Fruit fly (Drosophila melanogaster) whole organism, embryonic: ENCODE results near the gene Gbs-70E.

Source experiments
- Awh ChIP-seq: fragments of 200-800 bp; sonication (Bioruptor generic); IDR thresholded peaks from 2 replicates; pipeline ENCODE4, ENCODE4 v1.3.6; 2022; ENCODE audit warnings: missing biosample characterization, missing genetic modification characterization
- CG12391 ChIP-seq: fragments of 200-800 bp; sonication (Bioruptor generic); optimal IDR thresholded peaks from 3 replicates; lab custom pipeline; 2018; ENCODE audit warnings: missing biosample characterization, mild to moderate bottlenecking, missing genetic modification characterization, moderate library complexity
- CG13624 ChIP-seq: fragments of 200-800 bp; sonication (Bioruptor generic); optimal IDR thresholded peaks from 2 replicates; lab custom pipeline; 2016; ENCODE audit warnings: missing biosample characterization, missing genetic modification characterization
- CG14860 ChIP-seq: fragments of 200-800 bp; sonication (Bioruptor generic); IDR thresholded peaks from 3 replicates; pipeline ENCODE4 v1.3.6; 2022; ENCODE audit warnings: missing biosample characterization, missing genetic modification characterization; ENCODE audit not compliant: partially characterized antibody
- CG17361 ChIP-seq: fragments of 200-800 bp; sonication (Bioruptor generic); IDR thresholded peaks from 3 replicates; pipeline ENCODE4 v1.3.6; 2022; ENCODE audit warnings: missing biosample characterization, missing genetic modification characterization
- CG18476 ChIP-seq: fragments of 200-800 bp; sonication (Bioruptor generic); optimal IDR thresholded peaks from 2 replicates; lab custom pipeline; 2016; ENCODE audit warnings: missing biosample characterization, mild to moderate bottlenecking, missing genetic modification characterization
- CG2199 ChIP-seq: fragments of 200-800 bp; sonication (Bioruptor generic); IDR thresholded peaks from 3 replicates; pipeline ENCODE4 v1.3.6; 2022; ENCODE audit warnings: missing biosample characterization, missing genetic modification characterization
- CG2712 ChIP-seq: fragments of 200-800 bp; optimal IDR thresholded peaks from 3 replicates; lab custom pipeline; 2019; ENCODE audit warnings: missing biosample characterization, mild to moderate bottlenecking, missing genetic modification characterization, moderate library complexity
- CG34422 ChIP-seq: fragments of 200-800 bp; sonication (Bioruptor generic); IDR thresholded peaks from 3 replicates; pipeline ENCODE4 v1.3.6; 2022; ENCODE audit warnings: missing biosample characterization, missing genetic modification characterization
- CG4730 ChIP-seq: fragments of 200-800 bp; sonication (Bioruptor generic); IDR thresholded peaks from 2 replicates; pipeline ENCODE4 v1.3.6; 2022; ENCODE audit warnings: missing biosample characterization, missing genetic modification characterization
- D19A ChIP-seq: fragments of 200-800 bp; optimal IDR thresholded peaks from 3 replicates; lab custom pipeline; 2019; ENCODE audit warnings: missing biosample characterization, mild to moderate bottlenecking, missing genetic modification characterization, moderate library complexity
- Elba2 ChIP-seq: fragments of 200-800 bp; sonication (Bioruptor generic); optimal IDR thresholded peaks from 3 replicates; lab custom pipeline; 2016; ENCODE audit warnings: missing biosample characterization, missing genetic modification characterization
- Fer2 ChIP-seq: fragments of 200-800 bp; sonication (Bioruptor generic); optimal IDR thresholded peaks from 2 replicates; lab custom pipeline; 2018; ENCODE audit warnings: missing biosample characterization, mild to moderate bottlenecking, missing genetic modification characterization, moderate library complexity
- HLH4C ChIP-seq: fragments of 200-800 bp; sonication (Bioruptor generic); IDR thresholded peaks from 3 replicates; pipeline ENCODE4 v1.3.6; 2022; ENCODE audit warnings: missing biosample characterization, missing genetic modification characterization; ENCODE audit not compliant: partially characterized antibody
- HLHmδ ChIP-seq: fragments of 200-800 bp; sonication (Bioruptor generic); optimal IDR thresholded peaks from 2 replicates; lab custom pipeline; 2018; ENCODE audit warnings: missing biosample characterization, mild to moderate bottlenecking, missing genetic modification characterization, moderate library complexity
- Hmx ChIP-seq: fragments of 200-800 bp; sonication (Bioruptor generic); optimal IDR thresholded peaks from 2 replicates; lab custom pipeline; 2016; ENCODE audit warnings: missing biosample characterization, missing genetic modification characterization
- Kr ChIP-seq: fragments of 200-800 bp; sonication (Bioruptor generic); optimal IDR thresholded peaks from 2 replicates; lab custom pipeline; 2017; ENCODE audit warnings: missing biosample characterization, mild to moderate bottlenecking, missing genetic modification characterization
- Med ChIP-seq: fragments of 200-800 bp; sonication (Bioruptor generic); peaks from one replicate; lab custom pipeline; 2016; ENCODE audit warnings: missing biosample characterization, missing genetic modification characterization, mild to moderate bottlenecking, inconsistent platforms, moderate library complexity
- NK7.1 ChIP-seq: fragments of 200-800 bp; sonication (Bioruptor generic); optimal IDR thresholded peaks from 3 replicates; lab custom pipeline; 2016; ENCODE audit warnings: missing biosample characterization, missing genetic modification characterization
- Oaz ChIP-seq: fragments of 200-800 bp; sonication (Bioruptor generic); IDR thresholded peaks from 2 replicates; pipeline ENCODE4 v1.3.6; 2022; ENCODE audit warnings: missing biosample characterization, missing genetic modification characterization
- Pdp1 ChIP-seq, 2 experiments: fragments of 200-800 bp; sonication (Bioruptor generic); optimal IDR thresholded peaks; 3 replicates each; lab custom pipeline; 2016; ENCODE audit warnings: missing biosample characterization in 2 of 2, missing genetic modification characterization in 2 of 2, mild to moderate bottlenecking in 1 of 2, moderate library complexity in 1 of 2
- Sry-β ChIP-seq: fragments of 200-800 bp; sonication (Bioruptor generic); optimal IDR thresholded peaks from 2 replicates; lab custom pipeline; 2018; ENCODE audit warnings: missing biosample characterization, mild to moderate bottlenecking, missing genetic modification characterization, moderate library complexity
- abd-A ChIP-seq: fragments of 200-800 bp; sonication (Bioruptor generic); optimal IDR thresholded peaks from 3 replicates; lab custom pipeline; 2019; ENCODE audit warnings: missing biosample characterization, mild to moderate bottlenecking, missing genetic modification characterization, moderate library complexity
- cas ChIP-seq: fragments of 200-800 bp; sonication (Bioruptor generic); IDR thresholded peaks from 2 replicates; pipeline ENCODE4 v1.3.6; 2022; ENCODE audit warnings: missing biosample characterization, missing genetic modification characterization
- cg ChIP-seq: fragments of 200-800 bp; sonication (Bioruptor generic); optimal IDR thresholded peaks from 3 replicates; lab custom pipeline; 2019; ENCODE audit warnings: missing biosample characterization, mild to moderate bottlenecking, missing genetic modification characterization, moderate library complexity
- chm ChIP-seq: fragments of 200-800 bp; sonication (Bioruptor generic); IDR thresholded peaks from 2 replicates; pipeline ENCODE4 v1.3.6; 2022; ENCODE audit warnings: missing biosample characterization, missing genetic modification characterization
- ci ChIP-seq: fragments of 200-800 bp; sonication (Bioruptor generic); IDR thresholded peaks from 3 replicates; pipeline ENCODE4 v1.3.6; 2022; ENCODE audit warnings: missing biosample characterization, missing genetic modification characterization
- crol ChIP-seq: fragments of 200-800 bp; sonication (Bioruptor generic); IDR thresholded peaks from 2 replicates; pipeline ENCODE4 v1.3.6; 2022; ENCODE audit warnings: missing biosample characterization, missing genetic modification characterization
- dimm ChIP-seq: fragments of 200-800 bp; sonication (Bioruptor generic); IDR thresholded peaks from 2 replicates; pipeline ENCODE4 v1.3.6; 2022; ENCODE audit warnings: missing biosample characterization, missing genetic modification characterization
- dmrt11E ChIP-seq: fragments of 200-800 bp; sonication (Bioruptor generic); optimal IDR thresholded peaks from 3 replicates; lab custom pipeline; 2018; ENCODE audit warnings: missing biosample characterization, mild to moderate bottlenecking, missing genetic modification characterization, moderate library complexity
- gcm ChIP-seq: fragments of 200-800 bp; sonication (Bioruptor generic); optimal IDR thresholded peaks from 2 replicates; lab custom pipeline; 2019; ENCODE audit warnings: missing biosample characterization, mild to moderate bottlenecking, missing genetic modification characterization, moderate library complexity
- gcm2 ChIP-seq: fragments of 200-800 bp; sonication (Bioruptor generic); optimal IDR thresholded peaks from 2 replicates; lab custom pipeline; 2016; ENCODE audit warnings: missing biosample characterization, missing genetic modification characterization
- gsb-n ChIP-seq: fragments of 200-800 bp; sonication (Bioruptor generic); optimal IDR thresholded peaks from 3 replicates; lab custom pipeline; 2018; ENCODE audit warnings: missing biosample characterization, mild to moderate bottlenecking, missing genetic modification characterization
- h ChIP-seq: fragments of >200 bp; optimal IDR thresholded peaks from 2 replicates; lab custom pipeline; 2017
- her ChIP-seq: fragments of 200-800 bp; sonication (Bioruptor generic); optimal IDR thresholded peaks from 2 replicates; lab custom pipeline; 2016; ENCODE audit warnings: missing biosample characterization, missing genetic modification characterization
- kni ChIP-seq: fragments of 200-800 bp; sonication (Bioruptor generic); optimal IDR thresholded peaks from 3 replicates; lab custom pipeline; 2017; ENCODE audit warnings: mild to moderate bottlenecking, missing biosample characterization, missing genetic modification reagents, missing genetic modification characterization
- oc ChIP-seq: fragments of 200-800 bp; sonication (Bioruptor generic); optimal IDR thresholded peaks from 2 replicates; lab custom pipeline; 2018; ENCODE audit warnings: missing biosample characterization, mild to moderate bottlenecking, missing genetic modification characterization, moderate library complexity
- pfk ChIP-seq: fragments of 200-800 bp; sonication (Bioruptor generic); optimal IDR thresholded peaks from 2 replicates; lab custom pipeline; 2018; ENCODE audit warnings: missing biosample characterization, mild to moderate bottlenecking, missing genetic modification characterization, moderate library complexity
- pros ChIP-seq: fragments of 200-800 bp; sonication (Bioruptor generic); optimal IDR thresholded peaks from 3 replicates; lab custom pipeline; 2019; ENCODE audit warnings: missing biosample characterization, mild to moderate bottlenecking, missing genetic modification characterization, moderate library complexity
- psq ChIP-seq: fragments of 200-800 bp; sonication (Bioruptor generic); optimal IDR thresholded peaks from 2 replicates; lab custom pipeline; 2017; ENCODE audit warnings: missing biosample characterization, missing genetic modification characterization
- salm ChIP-seq: fragments of 200-800 bp; sonication (Bioruptor generic); optimal IDR thresholded peaks from 2 replicates; lab custom pipeline; 2018; ENCODE audit warnings: missing biosample characterization, mild to moderate bottlenecking, missing genetic modification characterization
- sd ChIP-seq: fragments of 200-800 bp; sonication (Bioruptor generic); optimal IDR thresholded peaks from 3 replicates; lab custom pipeline; 2018; ENCODE audit warnings: missing biosample characterization, mild to moderate bottlenecking, missing genetic modification characterization, moderate library complexity
- sens ChIP-seq: fragments of 200-800 bp; sonication (Bioruptor generic); peaks from one replicate; lab custom pipeline; 2016; ENCODE audit warnings: missing biosample characterization, missing genetic modification characterization
- sna ChIP-seq: fragments of 200-800 bp; sonication (Bioruptor generic); IDR thresholded peaks from 2 replicates; pipeline ENCODE4 v1.3.6; 2022; ENCODE audit warnings: missing biosample characterization, missing genetic modification characterization; ENCODE audit not compliant: partially characterized antibody
- trem ChIP-seq: fragments of 200-800 bp; optimal IDR thresholded peaks from 3 replicates; lab custom pipeline; 2019; ENCODE audit warnings: missing biosample characterization, mild to moderate bottlenecking, missing genetic modification characterization, moderate library complexity
- z ChIP-seq: fragments of 200-800 bp; sonication (Bioruptor generic); IDR thresholded peaks from 3 replicates; pipeline ENCODE4 v1.3.6; 2022; ENCODE audit warnings: missing biosample characterization, missing genetic modification characterization

The Gbs-70E gene

dm6 chr3L:14552925-14553239, 2.1 kb upstream of the Gbs-70E start (continued):
- TF ChIP-seq trem (tag; lab: Kevin White, UChicago) (peak; percentile 24), psq (no peak), CG4730 (GFP tag; lab: Robert Waterston, UW) (no peak)

dm6 chr3L:14552041-14552924, 1.5 kb upstream of the Gbs-70E start:
- TF ChIP-seq sna = 0 out of 2 replicates have a peak, but pooled peaks have one; percentile 37
- peak; percentile 69 for TF ChIP-seq crol (GFP tag; lab: Robert Waterston, UW)
- peak; percentile 95 for TF ChIP-seq CG2199 (GFP tag; lab: Robert Waterston, UW)
- TF ChIP-seq gcm2 = no peak
- TF ChIP-seq Kr (GFP tag; lab: Kevin White, UChicago) = peak; percentile 93
- no peak for TF ChIP-seq pfk (GFP tag; lab: Kevin White, UChicago)
- peak; percentile 35 for TF ChIP-seq salm (tag; lab: Kevin White, UChicago)
- no peak for TF ChIP-seq HLHmδ
- no peak for TF ChIP-seq her (GFP tag; lab: Kevin White, UChicago)
- no peak for TF ChIP-seq CG13624 (GFP tag; lab: Kevin White, UChicago)
- peak; percentile 45; the same call in 1 of the 3 replicates for TF ChIP-seq CG34422
- peak; percentile 14 for TF ChIP-seq dmrt11E
- peak; percentile 36; the same call in 1 of the 3 replicates for TF ChIP-seq ci (GFP tag; lab: Robert Waterston, UW)
- peak; percentile 82 for TF ChIP-seq oc (tag; lab: Kevin White, UChicago)
- TF ChIP-seq HLH4C (GFP tag; lab: Robert Waterston, UW) = no peak
- no peak for TF ChIP-seq CG18476
- TF ChIP-seq abd-A (tag; lab: Kevin White, UChicago) = peak; percentile 23
- peak; percentile 15 for TF ChIP-seq Med (GFP tag; lab: Kevin White, UChicago)
- TF ChIP-seq cg (GFP tag; lab: Kevin White, UChicago) = peak; percentile 70
- TF ChIP-seq sens = peak; percentile 68
- peak; percentile 35 for TF ChIP-seq gsb-n
- TF ChIP-seq gcm (GFP tag; lab: Kevin White, UChicago) = peak; percentile 72
- TF ChIP-seq Elba2 (GFP tag; lab: Kevin White, UChicago) = no peak
- TF ChIP-seq CG12391 (tag; lab: Kevin White, UChicago) = peak; percentile 26
- no peak for TF ChIP-seq NK7.1 (GFP tag; lab: Kevin White, UChicago)
- TF ChIP-seq sd = peak; percentile 42
- TF ChIP-seq CG17361 (GFP tag; lab: Robert Waterston, UW) = 0 out of 3 replicates have a peak, but pooled peaks have one; percentile 35
- TF ChIP-seq pros = peak; percentile 81
- TF ChIP-seq D19A = no peak
- peak; percentile 97 for TF ChIP-seq z
- TF ChIP-seq CG2712 (tag; lab: Kevin White, UChicago) = peak; percentile 14
- TF ChIP-seq Fer2 (tag; lab: Kevin White, UChicago) = no peak
- TF ChIP-seq CG14860 = no peak
- TF ChIP-seq kni = peak; percentile 94
- TF ChIP-seq Sry-β (GFP tag; lab: Kevin White, UChicago) = peak; percentile 37
- TF ChIP-seq Awh (GFP tag; lab: Robert Waterston, UW) = peak; percentile 93
- peak in 1 of 2 experiments; percentile 5 for TF ChIP-seq Pdp1 (GFP tag; optimal IDR thresholded peaks at IDR 0.05; lab: Kevin White, UChicago)
- no peak for TF ChIP-seq Hmx (GFP tag; lab: Kevin White, UChicago)
- no peak for TF ChIP-seq cas (GFP tag; lab: Robert Waterston, UW)
- no peak for TF ChIP-seq h (lab: Kevin White, UChicago)
- TF ChIP-seq dimm (GFP tag; lab: Robert Waterston, UW) = no peak
- no peak for TF ChIP-seq chm (GFP tag; lab: Robert Waterston, UW)
- TF ChIP-seq Oaz = no peak
